Worm (Caenorhabditis elegans): ENCODE results near the gene trmt-10C.2.

ce11 chrIII:6345968-6346498 lies at the start of gene trmt-10C.2, which contains the start of gene C56G2.22:
- TF ChIP-seq lsy-2 (tag; optimal IDR thresholded peaks at IDR 0.05) (no peak), lin-15B (tag; optimal IDR thresholded peaks at IDR 0.05) (no peak), unc-39 (tag; optimal IDR thresholded peaks at IDR 0.05) (no peak), hlh-11 (tag; optimal IDR thresholded peaks at IDR 0.05) (no peak), lin-1 (GFP tag; IDR thresholded peaks at IDR 0.05) (no peak), hlh-30 (tag; optimal IDR thresholded peaks at IDR 0.05; ENCODE audit: insufficient read depth) (no peak), aly-2 (tag; optimal IDR thresholded peaks at IDR 0.05) (no peak), arid-1 (GFP tag; conservative IDR thresholded peaks at IDR 0.05) (no peak), lin-13 (GFP tag; optimal IDR thresholded peaks at IDR 0.05) (no peak), ztf-11 (tag; optimal IDR thresholded peaks at IDR 0.05) (no peak), lir-3 (tag; optimal IDR thresholded peaks at IDR 0.05) (no peak), lin-29 (GFP tag; IDR thresholded peaks at IDR 0.05) (no peak), dpl-1 (GFP tag; optimal IDR thresholded peaks at IDR 0.05) (no peak), F26F4.8 (GFP tag; conservative IDR thresholded peaks at IDR 0.05) (no peak)

Measured in whole organism, L4 larva.